Worm (Caenorhabditis elegans) whole organism, L4 larva: ENCODE measurements around the gene T07C4.3.

Source experiments
- Y105C5A.15 ChIP-seq: fragments of 200-800 bp; sonication (Bioruptor generic); IDR thresholded peaks from 2 replicates; pipeline ENCODE4 v1.3.6; 2022; ENCODE audit warnings: missing genetic modification characterization, missing compliant biosample characterization
- arid-1 ChIP-seq: fragments of 200-800 bp; sonication (Bioruptor generic); conservative IDR thresholded peaks from 2 replicates; pipeline ENCODE4 v1.3.6; 2022; ENCODE audit warnings: missing genetic modification reagents, missing genetic modification characterization, missing compliant biosample characterization
- ceh-20 ChIP-seq: fragments of 200-800 bp; sonication (Bioruptor generic); IDR thresholded peaks from 2 replicates; pipeline ENCODE4 v1.3.6; 2022; ENCODE audit warnings: missing genetic modification reagents, missing genetic modification characterization, missing compliant biosample characterization
- ceh-32 ChIP-seq: sonication (generic microtip); optimal IDR thresholded peaks from 2 replicates; lab custom pipeline; 2016; ENCODE audit warnings: mild to moderate bottlenecking, missing genetic modification characterization, missing compliant biosample characterization; ENCODE audit not compliant: poor library complexity
- ceh-62 ChIP-seq: sonication (generic microtip); optimal IDR thresholded peaks from 2 replicates; lab custom pipeline; 2017; ENCODE audit warnings: missing biosample characterization, missing genetic modification characterization
- daf-16 ChIP-seq, 3 experiments: sonication (generic microtip); optimal IDR thresholded peaks; 2 replicates each; lab custom pipeline; 2016 to 2017; ENCODE audit warnings: missing genetic modification characterization in 3 of 3, missing genetic modification reagents in 3 of 3, mild to moderate bottlenecking in 2 of 3, missing compliant biosample characterization in 2 of 3, missing biosample characterization in 1 of 3, moderate library complexity in 1 of 3
- dmd-6 ChIP-seq: fragments of 200-800 bp; sonication (Bioruptor generic); IDR thresholded peaks from 2 replicates; pipeline ENCODE4 v1.3.6; 2022; ENCODE audit warnings: missing genetic modification reagents, missing genetic modification characterization, missing compliant biosample characterization
- duxl-1 ChIP-seq: sonication (generic microtip); optimal IDR thresholded peaks from 2 replicates; lab custom pipeline; 2016; ENCODE audit warnings: mild to moderate bottlenecking, missing genetic modification characterization, moderate library complexity, missing compliant biosample characterization; ENCODE audit not compliant: poor library complexity
- dve-1 ChIP-seq: sonication (generic microtip); optimal IDR thresholded peaks from 2 replicates; lab custom pipeline; 2017; ENCODE audit warnings: antibody characterized with exemption, mild to moderate bottlenecking, missing genetic modification characterization, missing compliant biosample characterization; ENCODE audit not compliant: insufficient read depth
- hlh-30 ChIP-seq: sonication (generic microtip); optimal IDR thresholded peaks from 2 replicates; lab custom pipeline; 2017; ENCODE audit warnings: antibody characterized with exemption, mild to moderate bottlenecking, missing genetic modification characterization, missing compliant biosample characterization; ENCODE audit not compliant: insufficient read depth
- hmg-1.1 ChIP-seq: fragments of 200-800 bp; sonication (Bioruptor generic); IDR thresholded peaks from 2 replicates; pipeline ENCODE4 v1.3.6; 2022; ENCODE audit warnings: missing genetic modification reagents, missing genetic modification characterization, missing compliant biosample characterization
- lin-1 ChIP-seq: fragments of 200-800 bp; sonication (Bioruptor generic); IDR thresholded peaks from 2 replicates; pipeline ENCODE4 v1.3.6; 2022; ENCODE audit warnings: missing genetic modification reagents, missing genetic modification characterization, missing compliant biosample characterization
- lsy-2 ChIP-seq, 2 experiments: fragments of 150-350 bp in 1 of 2; sonication (generic microtip) in 1 of 2; optimal IDR thresholded peaks; 2 replicates each; lab custom pipeline; 2014 to 2017; ENCODE audit warnings: missing biosample characterization in 2 of 2, missing genetic modification characterization in 2 of 2
- mxl-2 ChIP-seq: fragments of 200-800 bp; sonication (Bioruptor generic); conservative IDR thresholded peaks from 2 replicates; pipeline ENCODE4 v1.3.6; 2022; ENCODE audit warnings: missing genetic modification reagents, missing genetic modification characterization, missing compliant biosample characterization
- nhr-111 ChIP-seq: fragments of 200-800 bp; sonication (Bioruptor generic); optimal IDR thresholded peaks from 2 replicates; lab custom pipeline; 2018; ENCODE audit warnings: mild to moderate bottlenecking, missing genetic modification characterization, missing compliant biosample characterization
- nhr-237 ChIP-seq: sonication (generic microtip); optimal IDR thresholded peaks from 2 replicates; lab custom pipeline; 2017; ENCODE audit warnings: missing biosample characterization, missing genetic modification characterization
- nhr-28 ChIP-seq: fragments of 150-350 bp; optimal IDR thresholded peaks from 2 replicates; lab custom pipeline; 2014; ENCODE audit warnings: missing biosample characterization, missing genetic modification characterization
- nhr-41 ChIP-seq: fragments of 200-800 bp; sonication (Bioruptor generic); IDR thresholded peaks from 2 replicates; pipeline ENCODE4 v1.3.6; 2022; ENCODE audit warnings: missing genetic modification reagents, missing genetic modification characterization, missing compliant biosample characterization
- nhr-77 ChIP-seq: fragments of 150-350 bp; optimal IDR thresholded peaks from 2 replicates; lab custom pipeline; 2014; ENCODE audit warnings: missing biosample characterization, missing genetic modification characterization
- php-3 ChIP-seq: fragments of 200-800 bp; sonication (Bioruptor generic); IDR thresholded peaks from 2 replicates; pipeline ENCODE4 v1.3.6; 2022; ENCODE audit warnings: missing genetic modification reagents, missing genetic modification characterization, missing compliant biosample characterization
- pqm-1 ChIP-seq: sonication (generic microtip); optimal IDR thresholded peaks from 2 replicates; lab custom pipeline; 2017; ENCODE audit warnings: missing biosample characterization, missing genetic modification characterization
- saeg-2 ChIP-seq: fragments of 200-800 bp; sonication (Bioruptor generic); IDR thresholded peaks from 2 replicates; pipeline ENCODE4 v1.3.6; 2022; ENCODE audit warnings: missing genetic modification reagents, missing genetic modification characterization, missing compliant biosample characterization
- snpc-1.2 ChIP-seq: fragments of 200-800 bp; sonication (Bioruptor generic); IDR thresholded peaks from 2 replicates; pipeline ENCODE4 v1.3.6; 2022; ENCODE audit warnings: missing genetic modification reagents, missing genetic modification characterization, missing compliant biosample characterization
- tag-97 ChIP-seq: fragments of 200-800 bp; sonication (Bioruptor generic); IDR thresholded peaks from 2 replicates; pipeline ENCODE4 v1.3.6; 2022; ENCODE audit warnings: missing genetic modification characterization, missing compliant biosample characterization
- tra-1 ChIP-seq: fragments of 200-800 bp; sonication (Bioruptor generic); IDR thresholded peaks from 2 replicates; pipeline ENCODE4 v1.3.6; 2022; ENCODE audit warnings: missing genetic modification reagents, missing genetic modification characterization, missing compliant biosample characterization
- unc-62 ChIP-seq, 3 experiments: fragments of 150-350 bp in 1 of 3; sonication (generic microtip); optimal IDR thresholded peaks in 2 of 3; peaks in 1 of 3; 1 replicate in 1 of 3; 2 replicates in 2 of 3; lab custom pipeline; 2014 to 2017; ENCODE audit warnings: missing biosample characterization in 3 of 3, missing genetic modification characterization in 3 of 3, missing genetic modification reagents in 3 of 3, missing genotype in 1 of 3
- zfp-2 ChIP-seq: sonication (generic microtip); optimal IDR thresholded peaks from 2 replicates; lab custom pipeline; 2016; ENCODE audit warnings: mild to moderate bottlenecking, missing genetic modification characterization, missing compliant biosample characterization
- ztf-11 ChIP-seq: fragments of 150-350 bp; optimal IDR thresholded peaks from 2 replicates; lab custom pipeline; 2014; ENCODE audit warnings: missing biosample characterization, missing genetic modification characterization
- ztf-7 ChIP-seq: fragments of 150-350 bp; optimal IDR thresholded peaks from 2 replicates; lab custom pipeline; 2014; ENCODE audit warnings: missing biosample characterization, missing genetic modification characterization

Gene T07C4.3

DNA sequence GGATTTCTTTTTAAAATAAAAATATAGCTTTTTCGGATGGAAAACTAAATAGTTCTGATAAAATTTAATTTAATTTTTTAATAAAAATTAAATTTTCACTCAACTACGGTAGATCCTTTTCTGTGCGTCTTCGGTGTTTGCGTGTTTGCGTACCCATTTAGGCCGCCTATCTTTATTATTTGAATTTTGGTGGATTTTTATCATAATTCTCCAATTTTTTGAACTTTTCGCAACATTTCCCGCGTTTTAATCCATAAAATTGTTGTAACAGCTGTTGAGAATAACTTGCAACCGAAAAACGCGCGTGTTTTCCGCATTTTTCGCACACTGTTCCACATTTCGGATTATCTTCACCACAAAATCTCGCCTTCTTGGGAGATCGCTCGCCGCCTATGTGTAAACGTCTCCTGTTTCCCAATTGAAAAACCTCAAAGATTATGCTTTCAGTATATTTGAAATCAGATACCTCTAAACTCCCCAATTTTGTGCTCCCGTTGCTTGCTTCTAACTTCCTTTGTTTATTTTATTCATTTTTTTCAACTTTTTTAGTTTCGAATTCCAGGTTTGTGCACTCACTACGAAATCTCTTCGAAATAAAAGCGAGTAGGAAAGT lies at the start of gene T07C4.3:
Gene T07C4.3, plus strand, starts transcription at position 563 of the 613 bp plus-strand sequence.
- TF ChIP-seq nhr-41 (GFP tag; lab: Robert Waterston, UW): no peak
- peak in 1 of 2 experiments; percentile 88 for TF ChIP-seq unc-62 (GFP tag; optimal IDR thresholded peaks at IDR 0.05 in 1 of 2; lab: Kevin White, UChicago)
- TF ChIP-seq unc-62 (tag; optimal IDR thresholded peaks at IDR 0.05; lab: Kevin White, UChicago): no peak

DNA sequence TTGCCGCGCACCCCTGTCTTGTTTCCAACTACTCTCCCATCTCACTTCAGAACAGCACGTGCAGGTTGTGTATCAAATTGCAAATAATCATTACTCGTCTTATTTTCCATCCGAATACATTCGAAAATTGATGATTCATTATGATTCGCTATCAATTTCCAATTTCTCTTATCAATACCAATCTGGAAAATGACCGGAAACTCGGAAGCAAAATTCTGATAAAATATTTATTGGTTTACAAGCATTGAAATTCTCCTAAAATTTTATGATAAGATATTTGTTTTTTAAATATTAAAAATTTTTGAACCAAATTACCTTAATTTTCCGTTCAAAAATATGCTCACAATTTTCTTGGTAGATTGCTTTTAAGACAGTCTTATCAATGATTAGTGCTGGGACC lies 46.7 kb upstream of the T07C4.3 start:
- TF ChIP-seq pqm-1 (peak; percentile 58), php-3 (GFP tag; lab: Robert Waterston, UW) (0 out of 2 replicates have a peak, but pooled peaks have one; percentile 39), dmd-6 (GFP tag; lab: Robert Waterston, UW) (peak; percentile 21; the same call in 1 of the 2 replicates), arid-1 (GFP tag; lab: Robert Waterston, UW) (no peak), nhr-28 (peak; percentile 34), ztf-7 (no peak), lin-1 (GFP tag; lab: Robert Waterston, UW) (0 out of 2 replicates have a peak, but pooled peaks have one; percentile 33)
- TF ChIP-seq, all 104 proteins: peak for 5

DNA sequence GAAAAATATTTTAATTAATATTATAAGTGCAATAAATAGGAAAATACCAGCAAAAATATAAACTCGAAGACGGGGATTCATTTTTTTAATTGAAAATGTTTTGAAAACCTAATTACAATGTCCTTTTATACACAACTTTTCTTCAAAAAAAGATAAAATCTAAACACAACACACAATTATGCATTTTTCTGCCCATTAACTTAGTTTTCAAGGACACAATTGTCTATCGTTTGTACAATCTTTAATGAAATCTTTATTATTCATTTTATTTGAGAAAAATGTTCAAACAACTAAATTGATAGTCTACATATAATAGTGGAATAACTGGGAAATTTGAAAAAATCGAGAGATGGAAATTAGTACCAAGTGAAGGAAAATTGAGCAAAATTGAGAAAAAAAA lies 45.9 kb upstream of the T07C4.3 start, which contains the start of gene T07A5.1:
Gene T07A5.1, minus strand, starts transcription at position 149 of the 400 bp plus-strand sequence.
- TF ChIP-seq ceh-20 (no peak), ceh-32 (tag; lab: Kevin White, UChicago) (no peak), daf-16 (GFP tag; optimal IDR thresholded peaks at IDR 0.05; lab: Kevin White, UChicago) (no peak), daf-16 (tag; optimal IDR thresholded peaks at IDR 0.05; lab: Kevin White, UChicago) (no peak), nhr-111 (no peak), zfp-2 (tag; lab: Kevin White, UChicago) (no peak), hmg-1.1 (GFP tag; lab: Robert Waterston, UW) (no peak), nhr-237 (no peak), duxl-1 (tag; lab: Kevin White, UChicago) (no peak)
- TF ChIP-seq, all 104 proteins: peak for 0

DNA sequence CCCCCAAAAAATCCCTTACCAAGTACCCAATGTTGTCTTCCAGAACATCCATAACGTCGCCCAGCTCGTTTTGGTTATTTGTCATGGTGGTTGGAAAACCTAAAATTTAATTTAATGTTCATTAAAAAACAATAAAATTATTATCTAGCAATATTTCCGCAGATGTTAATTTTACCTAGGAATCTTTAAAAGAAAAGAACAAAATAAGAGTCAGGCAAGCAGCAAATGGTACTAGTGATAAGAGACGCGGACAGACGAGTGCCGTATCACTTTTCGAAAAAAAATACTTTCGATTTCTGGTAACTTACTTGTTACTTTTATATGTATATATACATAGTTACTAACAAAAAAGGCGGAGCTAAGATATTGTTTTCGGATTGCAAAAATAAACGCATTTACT lies 40.9 kb upstream of the T07C4.3 start, which contains the start of gene T07A5.7:
Gene T07A5.7, minus strand, starts transcription at position 101 of the 400 bp plus-strand sequence.
- TF ChIP-seq mxl-2 (GFP tag; lab: Robert Waterston, UW) (no peak), tra-1 (no peak), snpc-1.2 (GFP tag; lab: Robert Waterston, UW) (no peak), hlh-30 (tag; lab: Kevin White, UChicago) (no peak), daf-16 (GFP tag; optimal IDR thresholded peaks at IDR 0.05; lab: Kevin White, UChicago) (no peak), daf-16 (tag; optimal IDR thresholded peaks at IDR 0.05; lab: Kevin White, UChicago) (no peak), ceh-62 (tag; lab: Kevin White, UChicago) (no peak), lsy-2 (tag; optimal IDR thresholded peaks at IDR 0.05; lab: Kevin White, UChicago) (no peak), ztf-11 (no peak), zfp-2 (tag; lab: Kevin White, UChicago) (no peak), lin-1 (GFP tag; lab: Robert Waterston, UW) (no peak), saeg-2 (no peak), dmd-6 (GFP tag; lab: Robert Waterston, UW) (no peak), Y105C5A.15 (GFP tag; lab: Robert Waterston, UW) (no peak), nhr-41 (GFP tag; lab: Robert Waterston, UW) (no peak)

DNA sequence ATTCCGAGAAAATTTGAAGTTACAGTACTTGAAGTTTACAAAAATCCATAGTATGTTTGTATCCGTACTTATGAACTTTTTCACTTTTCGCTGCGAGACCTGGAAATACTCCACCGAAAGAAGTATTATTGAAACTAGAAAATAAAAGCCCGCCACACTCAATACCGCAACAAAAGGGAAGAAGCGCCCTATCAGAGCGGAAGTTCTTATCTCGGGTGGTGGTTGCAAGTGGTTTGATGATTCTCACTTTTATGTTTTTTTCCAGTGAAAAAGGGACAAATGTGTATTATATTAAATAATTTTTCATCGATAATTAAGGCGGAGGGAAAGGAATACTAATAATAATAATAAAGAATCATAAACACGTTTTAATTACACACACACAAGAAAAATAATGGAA lies 37.7 kb upstream of the T07C4.3 start:
- TF ChIP-seq nhr-237 (no peak), pqm-1 (peak; percentile 73), tag-97 (GFP tag; lab: Robert Waterston, UW) (no peak), dve-1 (tag; lab: Kevin White, UChicago) (peak; percentile 1), nhr-77 (tag; lab: Kevin White, UChicago) (peak; percentile 7), nhr-28 (peak; percentile 21), ztf-11 (no peak)
- TF ChIP-seq, all 104 proteins: peak for 4
